Fruit fly (Drosophila melanogaster): Measurements from ENCODE around the gene CG43349.

Gene CG43349

DNA sequence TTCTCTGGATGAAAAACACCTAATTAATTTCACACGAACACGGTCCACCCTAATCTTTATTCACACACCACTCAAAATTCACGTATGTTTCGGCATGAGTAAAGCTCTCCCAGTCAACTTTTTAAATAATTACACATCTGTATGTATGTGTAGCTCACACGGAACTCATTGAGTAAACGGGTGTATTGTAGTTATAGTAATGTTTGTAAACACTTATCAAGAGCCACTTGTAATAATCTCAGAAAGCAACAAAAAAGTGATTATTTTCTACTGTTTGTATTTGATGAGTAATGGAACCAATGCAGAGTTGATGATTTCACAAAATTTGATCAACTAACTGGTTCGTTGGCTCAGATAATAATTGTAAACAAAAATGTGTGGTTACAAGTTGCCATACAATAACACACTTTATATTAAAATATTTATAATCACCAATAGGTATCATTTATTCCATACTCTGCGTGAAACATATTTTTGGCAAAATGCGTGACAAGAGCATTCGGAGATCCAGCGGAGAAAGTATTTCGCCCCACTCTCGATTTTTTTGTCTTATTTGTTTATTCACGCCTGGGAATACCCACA, 18.0 kb downstream of the CG43349 start (continued):
- no peak for TF ChIP-seq HLH4C (GFP tag; IDR thresholded peaks at IDR 0.05; ENCODE audit: partially characterized antibody)
- no peak for TF ChIP-seq klu (GFP tag; IDR thresholded peaks at IDR 0.05)
- TF ChIP-seq CG13296 (GFP tag; optimal IDR thresholded peaks at IDR 0.05), result no peak
- no peak for TF ChIP-seq CG11398 (GFP tag; optimal IDR thresholded peaks at IDR 0.05)
- TF ChIP-seq CG18476 (GFP tag; optimal IDR thresholded peaks at IDR 0.05), result no peak
- peak; percentile 42 for TF ChIP-seq Hmr (GFP tag; optimal IDR thresholded peaks at IDR 0.05)
- TF ChIP-seq row (GFP tag; IDR thresholded peaks at IDR 0.05), result peak; percentile 82
- peak; percentile 34 for TF ChIP-seq Oaz (GFP tag; IDR thresholded peaks at IDR 0.05)
- no peak for TF ChIP-seq nerfin-2 (GFP tag; IDR thresholded peaks at IDR 0.05; ENCODE audit: partially characterized antibody)
- TF ChIP-seq Myb (GFP tag; optimal IDR thresholded peaks at IDR 0.05), result no peak
- peak; percentile 9; the same call in 1 of the 3 replicates for TF ChIP-seq dysf (GFP tag; IDR thresholded peaks at IDR 0.05)
- no peak for TF ChIP-seq CG10654 (GFP tag; optimal IDR thresholded peaks at IDR 0.05)
- no peak for TF ChIP-seq Oli (tag; optimal IDR thresholded peaks at IDR 0.05)
- TF ChIP-seq CG3281 (GFP tag; optimal IDR thresholded peaks at IDR 0.05), result no peak
- TF ChIP-seq CG14667 (GFP tag; IDR thresholded peaks at IDR 0.05), result no peak
- TF ChIP-seq CG1792 (GFP tag; optimal IDR thresholded peaks at IDR 0.05), result no peak
- TF ChIP-seq disco-r (GFP tag; optimal IDR thresholded peaks at IDR 0.05), result no peak
- no peak for TF ChIP-seq Abd-B (GFP tag; optimal IDR thresholded peaks at IDR 0.05)
- no peak for TF ChIP-seq kay (GFP tag; optimal IDR thresholded peaks at IDR 0.05)
- no peak for TF ChIP-seq ara (GFP tag; IDR thresholded peaks at IDR 0.05)
- no peak for TF ChIP-seq CG11085 (GFP tag; IDR thresholded peaks at IDR 0.05)
- TF ChIP-seq unc-4 (GFP tag; IDR thresholded peaks at IDR 0.05; ENCODE audit: partially characterized antibody), result no peak
- no peak for TF ChIP-seq CG34422 (GFP tag; IDR thresholded peaks at IDR 0.05)
- peak; percentile 33 for TF ChIP-seq CG17385 (GFP tag; optimal IDR thresholded peaks at IDR 0.05)
- TF ChIP-seq CG15479 (GFP tag; optimal IDR thresholded peaks at IDR 0.05), result no peak
- no peak for TF ChIP-seq CG2875 (GFP tag; optimal IDR thresholded peaks at IDR 0.05)
- no peak for TF ChIP-seq CG3847 (GFP tag; IDR thresholded peaks at IDR 0.05)
- TF ChIP-seq cas (GFP tag; IDR thresholded peaks at IDR 0.05), result no peak
- TF ChIP-seq NfI (GFP tag; optimal IDR thresholded peaks at IDR 0.05), result no peak
- TF ChIP-seq cg (GFP tag; optimal IDR thresholded peaks at IDR 0.05), result peak; percentile 50
- no peak for TF ChIP-seq CG7963 (GFP tag; IDR thresholded peaks at IDR 0.05; ENCODE audit: partially characterized antibody)
- no peak for TF ChIP-seq CG4617 (GFP tag; optimal IDR thresholded peaks at IDR 0.05; ENCODE audit: borderline replicate concordance)
- no peak for TF ChIP-seq CG15011 (GFP tag; optimal IDR thresholded peaks at IDR 0.05)
- 0 out of 3 replicates have a peak, but pooled peaks have one; percentile 30 for TF ChIP-seq otp (GFP tag; IDR thresholded peaks at IDR 0.05)
- TF ChIP-seq HHEX (GFP tag; optimal IDR thresholded peaks at IDR 0.05), result no peak
- TF ChIP-seq eve (GFP tag; optimal IDR thresholded peaks at IDR 0.05), result peak in 1 of 2 experiments; percentile 44
- TF ChIP-seq Dip3 (GFP tag; optimal IDR thresholded peaks at IDR 0.05), result peak; percentile 31
- TF ChIP-seq CG16863 (GFP tag; optimal IDR thresholded peaks at IDR 0.05), result no peak
- TF ChIP-seq CG16815 (GFP tag; optimal IDR thresholded peaks at IDR 0.05), result peak; percentile 20
- TF ChIP-seq Lpt (GFP tag; optimal IDR thresholded peaks at IDR 0.05), result no peak
- TF ChIP-seq B-H2 (GFP tag; optimal IDR thresholded peaks at IDR 0.05), result no peak
- TF ChIP-seq pb (GFP tag; optimal IDR thresholded peaks at IDR 0.05), result no peak
- TF ChIP-seq E2f2 (GFP tag; IDR thresholded peaks at IDR 0.05), result peak; percentile 35; the same call in 1 of the 2 replicates
- TF ChIP-seq Chrac-16 (GFP tag; optimal IDR thresholded peaks at IDR 0.05), result no peak
- no peak for TF ChIP-seq hbn (GFP tag; IDR thresholded peaks at IDR 0.05; ENCODE audit: partially characterized antibody)
- TF ChIP-seq tgo (GFP tag; IDR thresholded peaks at IDR 0.05), result peak; percentile 24; the same call in 1 of the 3 replicates
- TF ChIP-seq Xrp1 (GFP tag; IDR thresholded peaks at IDR 0.05), result 0 out of 2 replicates have a peak, but pooled peaks have one; percentile 8
- TF ChIP-seq CG10959 (GFP tag; IDR thresholded peaks at IDR 0.05), result no peak
- TF ChIP-seq gro (GFP tag; optimal IDR thresholded peaks at IDR 0.05), result no peak
- TF ChIP-seq CG12391 (tag; optimal IDR thresholded peaks at IDR 0.05), result peak; percentile 52
- TF ChIP-seq lmd (GFP tag; IDR thresholded peaks at IDR 0.05), result peak; percentile 28; the same call in 1 of the 2 replicates

Measured in whole organism, embryonic.